Worm (Caenorhabditis elegans) whole organism, mixed stage, embryonic: ENCODE data around the gene T04C12.1.

Experiments
- M03D4.4 ChIP-seq: sonication (generic microtip); optimal IDR thresholded peaks from 2 replicates; lab custom pipeline; 2017; ENCODE audit warnings: mild to moderate bottlenecking, missing genetic modification characterization, missing compliant biosample characterization
- bed-3 ChIP-seq: fragments of 200-800 bp; sonication (Bioruptor generic); optimal IDR thresholded peaks from 3 replicates; lab custom pipeline; 2018; ENCODE audit warnings: mild to moderate bottlenecking, missing genetic modification characterization, moderate library complexity, missing compliant biosample characterization
- blmp-1 ChIP-seq: fragments of 150-350 bp; optimal IDR thresholded peaks from 2 replicates; lab custom pipeline; 2014; ENCODE audit warnings: missing biosample characterization, missing genetic modification characterization
- ceh-39 ChIP-seq: fragments of 150-350 bp; optimal IDR thresholded peaks from 2 replicates; lab custom pipeline; 2014; ENCODE audit warnings: missing biosample characterization, missing genetic modification characterization
- ceh-43 ChIP-seq: fragments of 200-800 bp; sonication (Bioruptor generic); optimal IDR thresholded peaks from 2 replicates; lab custom pipeline; 2018; ENCODE audit warnings: mild to moderate bottlenecking, missing genetic modification characterization, moderate library complexity, missing compliant biosample characterization
- ceh-83 ChIP-seq: fragments of 200-800 bp; sonication (Bioruptor generic); optimal IDR thresholded peaks from 2 replicates; lab custom pipeline; 2018; ENCODE audit warnings: mild to moderate bottlenecking, missing genetic modification characterization, missing compliant biosample characterization
- ces-1 ChIP-seq: fragments of 150-350 bp; optimal IDR thresholded peaks from 2 replicates; lab custom pipeline; 2014; ENCODE audit warnings: missing biosample characterization, missing genetic modification reagents, missing genetic modification characterization
- cnd-1 ChIP-seq: fragments of 200-800 bp; sonication (Bioruptor generic); optimal IDR thresholded peaks from 2 replicates; lab custom pipeline; 2018; ENCODE audit warnings: mild to moderate bottlenecking, missing genetic modification characterization, missing compliant biosample characterization
- drap-1 ChIP-seq: fragments of 200-800 bp; sonication (Bioruptor generic); optimal IDR thresholded peaks from 3 replicates; lab custom pipeline; 2018; ENCODE audit warnings: mild to moderate bottlenecking, missing genetic modification characterization, missing compliant biosample characterization
- elt-1 ChIP-seq: sonication (generic microtip); optimal IDR thresholded peaks from 2 replicates; lab custom pipeline; 2017; ENCODE audit warnings: missing genetic modification characterization, mild to moderate bottlenecking, missing compliant biosample characterization, antibody characterized with exemption, moderate library complexity, borderline replicate concordance; ENCODE audit not compliant: insufficient read depth
- elt-3 ChIP-seq: fragments of 150-350 bp; optimal IDR thresholded peaks from 2 replicates; lab custom pipeline; 2014; ENCODE audit warnings: missing biosample characterization, missing genetic modification characterization
- flh-1 ChIP-seq: fragments of 200-800 bp; sonication (Bioruptor generic); optimal IDR thresholded peaks from 2 replicates; lab custom pipeline; 2018; ENCODE audit warnings: mild to moderate bottlenecking, missing genetic modification characterization, moderate library complexity, missing compliant biosample characterization
- ham-2 ChIP-seq: fragments of 200-800 bp; sonication (Bioruptor generic); optimal IDR thresholded peaks from 2 replicates; lab custom pipeline; 2018; ENCODE audit warnings: mild to moderate bottlenecking, missing genetic modification characterization, missing compliant biosample characterization
- hlh-1 ChIP-seq: fragments of 150-350 bp; optimal IDR thresholded peaks from 2 replicates; lab custom pipeline; 2014; ENCODE audit warnings: missing biosample characterization, missing genetic modification reagents, missing genetic modification characterization
- lin-13 ChIP-seq: fragments of 150-350 bp; optimal IDR thresholded peaks from 2 replicates; lab custom pipeline; 2014; ENCODE audit warnings: missing biosample characterization, missing genetic modification characterization
- lin-32 ChIP-seq: fragments of 200-800 bp; sonication (Bioruptor generic); optimal IDR thresholded peaks from 2 replicates; lab custom pipeline; 2018; ENCODE audit warnings: mild to moderate bottlenecking, missing genetic modification characterization, missing compliant biosample characterization
- lsy-2 ChIP-seq: fragments of 150-350 bp; optimal IDR thresholded peaks from 2 replicates; lab custom pipeline; 2014; ENCODE audit warnings: missing biosample characterization, missing genetic modification characterization
- mab-5 ChIP-seq: fragments of 150-350 bp; optimal IDR thresholded peaks from 2 replicates; lab custom pipeline; 2014; ENCODE audit warnings: missing biosample characterization, missing genetic modification characterization
- nhr-12 ChIP-seq: fragments of 150-350 bp; optimal IDR thresholded peaks from 2 replicates; lab custom pipeline; 2014; ENCODE audit warnings: missing biosample characterization, missing genetic modification characterization
- nhr-2 ChIP-seq: fragments of 150-350 bp; optimal IDR thresholded peaks from 2 replicates; lab custom pipeline; 2014; ENCODE audit warnings: missing biosample characterization, missing genetic modification characterization
- nhr-237 ChIP-seq: fragments of 150-350 bp; optimal IDR thresholded peaks from 2 replicates; lab custom pipeline; 2014; ENCODE audit warnings: missing biosample characterization, missing genetic modification characterization
- nhr-76 ChIP-seq: sonication (generic microtip); optimal IDR thresholded peaks from 2 replicates; lab custom pipeline; 2017; ENCODE audit warnings: missing biosample characterization, missing genetic modification characterization
- pha-4 ChIP-seq: fragments of 150-350 bp; optimal IDR thresholded peaks from 2 replicates; lab custom pipeline; 2018; ENCODE audit warnings: missing biosample characterization, missing genetic modification reagents, missing genetic modification characterization
- sem-2 ChIP-seq: fragments of 200-800 bp; sonication (Bioruptor generic); optimal IDR thresholded peaks from 2 replicates; lab custom pipeline; 2018; ENCODE audit warnings: mild to moderate bottlenecking, missing genetic modification characterization, missing compliant biosample characterization
- snpc-4 ChIP-seq: fragments of 150-350 bp; optimal IDR thresholded peaks from 2 replicates; lab custom pipeline; 2014; ENCODE audit warnings: missing biosample characterization, missing genetic modification characterization
- sptf-1 ChIP-seq: sonication (generic microtip); optimal IDR thresholded peaks from 2 replicates; lab custom pipeline; 2017; ENCODE audit warnings: mild to moderate bottlenecking, missing genetic modification characterization, moderate library complexity, missing compliant biosample characterization
- unc-120 ChIP-seq: sonication (generic microtip); optimal IDR thresholded peaks from 2 replicates; lab custom pipeline; 2017; ENCODE audit warnings: missing genetic modification characterization, missing compliant biosample characterization; ENCODE audit not compliant: poor library complexity, severe bottlenecking
- unc-39 ChIP-seq: fragments of 150-350 bp; optimal IDR thresholded peaks from 2 replicates; lab custom pipeline; 2014; ENCODE audit warnings: missing biosample characterization, missing genetic modification characterization
- unc-62 ChIP-seq: fragments of 150-350 bp; optimal IDR thresholded peaks from 2 replicates; lab custom pipeline; 2014; ENCODE audit warnings: missing biosample characterization, missing genetic modification reagents, missing genetic modification characterization
- ztf-11 ChIP-seq: fragments of 150-350 bp; optimal IDR thresholded peaks from 2 replicates; lab custom pipeline; 2014; ENCODE audit warnings: missing biosample characterization, missing genetic modification characterization

The T04C12.1 gene

DNA sequence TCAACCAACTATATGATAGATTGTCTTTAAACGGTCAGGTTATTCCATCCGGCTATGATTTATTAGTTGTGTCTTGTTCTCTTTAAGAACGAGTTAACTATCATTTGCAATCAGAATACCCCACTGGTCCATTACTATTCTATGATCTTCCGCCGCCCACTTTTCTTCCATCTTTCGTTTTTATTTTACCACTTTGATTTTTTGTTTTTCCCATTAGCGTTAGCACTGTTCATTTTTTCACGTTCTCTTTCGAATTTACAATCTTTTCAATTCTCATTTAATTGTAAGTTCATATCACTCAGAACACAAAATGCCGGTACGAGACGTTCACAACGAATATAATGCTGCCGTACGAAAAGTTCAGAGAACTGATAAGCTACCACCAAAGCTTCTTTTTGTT is 5.2 kb downstream of the T04C12.1 start, which contains the start of gene T04C12.7:
Gene T04C12.7 (plus strand): TSS at position 301 of the 400 bp plus-strand sequence.
- TF ChIP-seq drap-1 (no peak), unc-62 (GFP tag; lab: Kevin White, UChicago) (no peak), snpc-4 (no peak), sem-2 (GFP tag; lab: Kevin White, UChicago) (no peak), unc-39 (tag; lab: Kevin White, UChicago) (no peak), unc-120 (no peak), nhr-12 (tag; lab: Kevin White, UChicago) (no peak), mab-5 (no peak), lin-32 (GFP tag; lab: Kevin White, UChicago) (no peak), M03D4.4 (tag; lab: Kevin White, UChicago) (no peak), ham-2 (no peak), sptf-1 (tag; lab: Kevin White, UChicago) (no peak), bed-3 (GFP tag; lab: Kevin White, UChicago) (no peak), hlh-1 (no peak), ceh-39 (no peak)

DNA sequence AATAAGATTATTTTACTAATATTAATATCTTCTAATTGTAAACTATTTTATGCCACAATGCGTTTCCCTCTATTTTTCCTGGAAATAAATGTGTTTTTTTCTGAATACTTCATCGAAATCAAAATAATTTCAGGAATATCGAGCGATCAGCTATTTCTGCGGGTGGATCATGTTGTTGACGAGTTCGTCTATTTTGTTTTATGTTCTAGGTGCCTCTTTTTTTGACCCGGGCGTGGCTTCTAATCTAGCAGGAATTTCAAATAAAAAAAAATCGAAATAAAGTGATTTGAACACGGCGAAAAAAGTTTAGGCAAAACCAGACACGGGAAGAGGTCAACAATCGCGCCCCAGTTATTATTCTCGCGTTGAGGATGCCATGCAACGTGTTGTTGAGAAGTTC is 7.1 kb downstream of the T04C12.1 start, which contains the start of gene T04C12.33:
Gene T04C12.33 (plus strand): TSS at position 301 of the 400 bp plus-strand sequence.
- no peak for TF ChIP-seq ztf-11
- TF ChIP-seq nhr-237 (tag; lab: Kevin White, UChicago): no peak
- no peak for TF ChIP-seq flh-1 (GFP tag; lab: Kevin White, UChicago)
- TF ChIP-seq unc-39 (tag; lab: Kevin White, UChicago): no peak
- no peak for TF ChIP-seq nhr-2 (tag; lab: Kevin White, UChicago)
- TF ChIP-seq elt-1: no peak
- TF ChIP-seq ceh-39: no peak
- TF ChIP-seq unc-62 (GFP tag; lab: Kevin White, UChicago): no peak

DNA sequence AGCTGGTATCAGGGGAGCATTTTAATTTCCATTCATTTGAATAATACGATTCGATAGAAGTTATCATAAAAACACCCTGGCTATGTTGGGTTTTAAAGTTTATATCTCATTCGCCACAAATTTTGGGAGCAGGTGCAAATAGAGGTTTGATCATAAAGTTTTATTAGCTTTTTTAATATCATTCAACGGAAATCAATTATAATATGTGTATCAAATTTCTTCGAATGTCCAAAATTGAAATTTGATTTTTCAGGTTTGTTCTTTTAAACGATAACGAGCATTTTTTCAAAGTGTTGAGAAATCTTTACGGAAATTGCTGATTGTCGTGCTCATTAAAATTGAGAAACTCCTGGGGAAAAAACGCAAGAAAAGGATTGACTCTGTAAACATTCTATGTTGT is 10.4 kb downstream of the T04C12.1 start, which contains the start of gene srh-74:
Gene srh-74 (minus strand): TSS at position 101 of the 400 bp plus-strand sequence.
- no peak for TF ChIP-seq ztf-11

DNA sequence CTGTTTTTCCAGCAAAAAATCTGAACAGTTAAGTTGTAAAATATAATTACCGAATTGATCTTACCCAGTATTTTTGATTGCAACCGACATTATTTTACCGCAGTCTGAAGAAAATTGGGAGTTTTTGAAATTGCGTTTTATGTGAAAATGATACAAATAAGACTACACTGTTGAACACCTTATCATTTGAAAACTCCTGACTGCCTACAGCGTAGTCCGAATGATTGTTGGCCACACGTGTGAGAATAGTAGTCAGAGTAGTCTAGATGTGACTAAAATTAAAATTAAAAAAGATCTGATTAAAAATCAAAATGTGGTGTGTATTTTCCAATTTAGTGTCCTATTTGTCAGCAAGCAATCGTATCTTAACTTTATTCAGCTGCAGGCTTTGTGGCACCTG is 12.3 kb downstream of the T04C12.1 start, which contains the start of gene dhs-18:
Gene dhs-18 (minus strand): TSS at position 104 of the 400 bp plus-strand sequence.
- TF ChIP-seq nhr-2 (tag; lab: Kevin White, UChicago) (no peak), ceh-43 (GFP tag; lab: Kevin White, UChicago) (no peak), unc-39 (tag; lab: Kevin White, UChicago) (no peak), nhr-76 (tag; lab: Kevin White, UChicago) (no peak), ham-2 (no peak), cnd-1 (tag; lab: Kevin White, UChicago) (no peak), mab-5 (no peak), lsy-2 (tag; lab: Kevin White, UChicago) (no peak), blmp-1 (tag; lab: Kevin White, UChicago) (no peak)

DNA sequence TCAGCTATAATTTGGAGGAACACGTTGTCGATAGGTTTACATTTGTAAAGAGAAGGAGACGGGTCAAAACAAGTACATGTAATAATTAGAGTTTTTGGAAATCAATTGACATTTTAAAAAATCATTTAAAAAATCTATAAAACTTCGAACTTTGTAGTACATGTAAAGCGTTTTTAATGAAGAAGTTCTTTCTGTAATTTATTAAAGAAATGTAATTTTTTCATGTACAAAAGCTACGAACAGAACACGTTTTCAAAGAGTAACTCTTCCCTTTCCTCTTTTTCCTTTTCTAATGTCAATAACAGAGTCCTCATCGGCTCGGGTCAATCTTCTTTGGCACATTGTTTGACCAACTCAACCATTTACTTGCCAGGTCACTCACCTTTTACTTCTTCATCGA is 15.3 kb downstream of the T04C12.1 start, which contains the start of gene C45B11.6:
Gene C45B11.6 (plus strand): TSS at position 301 of the 400 bp plus-strand sequence.
- TF ChIP-seq flh-1 (GFP tag; lab: Kevin White, UChicago) (no peak), sptf-1 (tag; lab: Kevin White, UChicago) (no peak), pha-4 (tag; lab: Kevin White, UChicago) (no peak), hlh-1 (no peak), nhr-76 (tag; lab: Kevin White, UChicago) (no peak), lin-13 (tag; lab: Kevin White, UChicago) (no peak), lsy-2 (tag; lab: Kevin White, UChicago) (no peak), nhr-2 (tag; lab: Kevin White, UChicago) (peak; percentile 28)

DNA sequence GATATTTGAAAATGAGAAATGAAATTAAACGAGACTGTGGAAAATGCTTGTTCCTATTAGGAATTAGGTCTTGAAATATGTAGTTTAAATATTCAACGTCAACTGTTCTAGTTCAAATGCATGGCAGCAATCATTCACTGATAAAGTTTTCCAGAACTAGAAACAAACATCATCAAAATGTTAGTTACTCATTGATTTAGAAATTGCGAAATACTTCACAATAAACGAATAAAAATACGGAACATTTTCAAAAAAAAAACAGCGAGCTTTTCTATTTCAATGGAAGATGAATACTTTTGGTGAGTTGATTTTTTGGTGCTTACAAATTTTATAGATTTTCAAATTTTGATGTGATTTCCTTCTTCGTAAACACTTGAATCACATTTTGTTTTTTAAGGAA is 16.5 kb downstream of the T04C12.1 start, which contains the start of gene C45B11.2:
Gene C45B11.2 (plus strand): TSS at position 173 of the 400 bp plus-strand sequence.
- no peak for TF ChIP-seq elt-1
- no peak for TF ChIP-seq nhr-2 (tag; lab: Kevin White, UChicago)
- TF ChIP-seq ces-1 (GFP tag; lab: Kevin White, UChicago): no peak
- no peak for TF ChIP-seq lsy-2 (tag; lab: Kevin White, UChicago)
- TF ChIP-seq drap-1: no peak
- no peak for TF ChIP-seq ham-2
- no peak for TF ChIP-seq elt-3 (tag; lab: Kevin White, UChicago)
- no peak for TF ChIP-seq nhr-76 (tag; lab: Kevin White, UChicago)
- TF ChIP-seq nhr-12 (tag; lab: Kevin White, UChicago): no peak
- no peak for TF ChIP-seq sem-2 (GFP tag; lab: Kevin White, UChicago)
- TF ChIP-seq ceh-83 (GFP tag; lab: Kevin White, UChicago): no peak
- no peak for TF ChIP-seq nhr-237 (tag; lab: Kevin White, UChicago)
- no peak for TF ChIP-seq mab-5
- TF ChIP-seq lin-13 (tag; lab: Kevin White, UChicago): no peak
- no peak for TF ChIP-seq unc-39 (tag; lab: Kevin White, UChicago)
- no peak for TF ChIP-seq unc-120
- no peak for TF ChIP-seq ceh-39
